Fruit fly (Drosophila melanogaster) Kc167 (cell line): Measurements from ENCODE around the gene MFS10.

Experiments used
- Myc ChIP-seq: fragments of >200 bp; optimal IDR thresholded peaks from 2 replicates; lab custom pipeline; 2017; ENCODE audit warnings: missing external identifiers
- Sin3A ChIP-seq: fragments of >200 bp; optimal IDR thresholded peaks from 2 replicates; lab custom pipeline; 2018; ENCODE audit warnings: missing external identifiers
- h ChIP-seq: fragments of >200 bp; optimal IDR thresholded peaks from 3 replicates; lab custom pipeline; 2018; ENCODE audit warnings: missing external identifiers
- insv ChIP-seq: fragments of >200 bp; optimal IDR thresholded peaks from 3 replicates; lab custom pipeline; 2018; ENCODE audit warnings: missing external identifiers
- psq ChIP-seq: fragments of >200 bp; optimal IDR thresholded peaks from 2 replicates; lab custom pipeline; 2017; ENCODE audit warnings: missing external identifiers
- ttk ChIP-seq: sonication (Bioruptor generic); optimal IDR thresholded peaks from 2 replicates; lab custom pipeline; 2017; ENCODE audit warnings: missing external identifiers

The MFS10 gene

DNA sequence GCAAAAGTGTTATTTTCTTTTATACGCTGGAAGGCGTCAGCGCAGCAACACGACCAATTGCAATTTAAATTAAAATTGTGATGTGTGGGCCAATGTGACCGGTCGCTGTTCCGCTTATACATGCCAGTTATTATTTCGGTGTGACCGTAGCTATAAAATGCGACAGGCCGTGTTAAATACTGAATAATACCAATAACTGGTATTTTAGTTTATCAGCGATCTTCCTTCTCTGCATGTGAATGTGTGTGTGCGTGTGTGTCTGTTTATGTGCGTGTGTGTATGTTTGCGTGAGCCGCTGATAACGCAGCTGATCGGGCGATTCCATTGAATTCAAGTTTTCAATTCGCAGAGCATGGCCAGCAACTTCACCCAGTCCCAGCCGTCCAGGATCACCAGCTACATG, at the start of gene MFS10, which contains the start of the genes CG32638 and CG15717:
TSS of gene MFS10 (plus strand) at position 269 of the 403 bp plus-strand sequence.
TSS of gene CG32638 (minus strand) at position 45 of the 403 bp plus-strand sequence.
TSS of gene CG15717 (plus strand) at position 203 of the 403 bp plus-strand sequence.
- TF ChIP-seq h (lab: Kevin White, UChicago) = no peak
- TF ChIP-seq Myc = no peak
- TF ChIP-seq insv (lab: Kevin White, UChicago) = no peak
- no peak for TF ChIP-seq ttk

DNA sequence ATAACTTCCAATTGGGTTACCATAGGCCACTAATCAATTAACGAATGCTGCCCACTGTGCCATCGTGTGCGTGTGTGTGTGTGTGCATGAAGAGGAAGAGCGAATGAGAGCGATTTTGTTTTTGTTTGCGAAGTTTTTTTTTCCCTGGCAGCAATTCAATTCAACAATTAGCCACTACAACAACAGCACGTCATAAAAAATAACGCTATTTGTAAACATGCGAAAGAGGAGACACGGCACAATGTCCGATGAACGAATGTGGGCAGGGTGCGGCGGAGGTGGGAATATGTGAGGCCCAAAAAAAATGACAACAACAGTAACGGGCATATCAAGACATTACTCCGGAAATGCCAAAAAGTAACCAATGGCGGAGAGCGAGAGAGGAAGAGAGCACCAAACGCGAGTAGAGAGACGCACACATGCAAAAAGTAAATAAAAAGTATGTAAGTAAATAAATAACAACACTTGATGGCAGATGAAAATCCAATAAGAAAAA, 41.4 kb upstream of the MFS10 start:
- TF ChIP-seq insv (lab: Kevin White, UChicago) (no peak), h (lab: Kevin White, UChicago) (no peak), Sin3A (lab: Kevin White, UChicago) (no peak), Myc (no peak), ttk (no peak), psq (lab: Kevin White, UChicago) (no peak)

DNA sequence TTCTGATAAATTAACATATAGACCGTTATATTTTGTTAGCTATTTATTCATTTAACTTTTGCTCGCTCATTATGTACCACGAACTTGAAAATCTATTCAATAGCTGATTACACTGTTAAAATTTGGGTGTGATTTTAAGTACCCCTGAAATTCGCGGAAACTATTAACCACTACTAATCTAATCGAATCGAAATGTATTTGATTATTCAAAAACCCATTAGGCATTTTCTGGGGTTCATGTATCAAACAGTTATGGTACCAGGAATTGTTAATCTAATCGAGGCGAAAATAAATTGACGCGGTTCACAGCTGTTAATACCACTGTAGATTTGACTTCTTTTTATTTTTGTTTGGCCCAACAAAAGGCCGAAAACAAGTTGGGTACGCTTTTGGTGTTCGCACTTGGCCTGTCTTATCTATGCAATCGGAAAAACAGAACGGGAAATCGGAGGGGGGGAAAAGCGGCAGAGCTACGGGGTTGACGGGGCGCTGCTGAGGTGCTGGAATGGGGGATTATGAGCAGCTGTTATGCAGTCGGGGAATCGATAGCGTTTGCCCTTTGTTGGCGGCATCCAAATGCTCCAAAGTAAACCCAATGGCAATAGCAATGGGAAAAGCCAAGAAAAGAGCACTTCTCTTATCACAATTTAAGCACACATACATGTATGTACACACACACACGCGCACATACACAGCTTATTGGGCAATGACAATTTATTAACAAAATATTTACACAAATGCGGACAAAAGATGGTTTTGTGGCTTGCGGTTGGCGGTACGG, 40.6 kb upstream of the MFS10 start:
- TF ChIP-seq Sin3A (lab: Kevin White, UChicago) (no peak), ttk (no peak), Myc (no peak), h (lab: Kevin White, UChicago) (no peak), psq (lab: Kevin White, UChicago) (no peak), insv (lab: Kevin White, UChicago) (no peak)

DNA sequence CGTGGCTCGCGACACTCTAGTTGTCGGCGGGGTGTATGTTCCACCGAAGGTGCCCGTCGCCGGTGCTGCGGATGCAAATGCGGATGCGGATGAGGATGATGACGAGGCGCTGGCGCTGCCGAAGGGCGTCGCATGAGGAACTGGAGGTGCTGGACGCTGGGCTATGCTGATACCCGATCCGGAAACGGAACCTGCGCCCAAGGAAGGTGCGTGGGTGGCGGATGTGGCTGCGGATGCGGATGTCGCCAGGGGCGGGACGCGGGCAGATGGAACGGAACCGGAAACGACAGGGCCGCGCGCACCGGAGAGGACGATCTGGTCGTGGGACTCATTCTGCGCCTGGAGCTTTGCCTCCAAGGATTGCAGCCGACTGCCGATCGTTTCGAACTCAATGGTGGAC, 39.4 kb upstream of the MFS10 start:
- TF ChIP-seq psq (lab: Kevin White, UChicago) = no peak
- no peak for TF ChIP-seq Sin3A (lab: Kevin White, UChicago)
- TF ChIP-seq ttk = no peak
- TF ChIP-seq h (lab: Kevin White, UChicago) = no peak
- no peak for TF ChIP-seq Myc
- TF ChIP-seq insv (lab: Kevin White, UChicago) = no peak

DNA sequence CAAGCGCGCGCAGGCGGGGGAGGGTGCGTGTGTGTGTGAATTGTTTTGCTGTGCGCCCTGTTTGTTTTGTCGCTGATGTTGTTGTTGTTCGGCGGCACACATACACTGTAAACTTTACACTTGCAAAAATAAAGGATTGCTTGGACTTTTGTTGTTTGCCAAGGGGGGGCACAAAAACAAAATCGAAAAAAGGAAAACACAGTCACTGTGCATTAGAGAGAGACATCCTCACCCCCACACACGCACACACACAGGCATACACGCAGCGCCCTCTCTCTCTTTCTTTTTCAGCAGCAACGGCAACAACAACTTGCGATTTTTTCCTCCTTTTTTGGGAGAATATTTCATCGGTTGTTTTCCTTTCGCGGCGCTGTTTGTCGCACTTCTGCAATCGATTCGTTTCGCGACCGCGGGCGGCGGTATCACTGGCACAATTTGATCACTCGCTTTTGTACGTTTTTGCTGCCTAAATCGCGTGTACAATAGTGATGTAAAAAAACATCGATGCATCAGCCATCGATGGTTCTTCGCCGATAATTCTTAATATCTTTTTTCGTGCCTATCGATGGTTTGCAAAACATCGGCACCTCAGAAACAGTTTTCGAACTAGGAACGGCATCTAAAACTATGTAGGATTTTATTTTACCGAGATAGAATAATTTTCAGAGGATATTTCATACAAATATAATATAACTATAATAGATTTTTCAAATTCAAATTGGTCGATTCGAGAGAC, 38.7 kb upstream of the MFS10 start, which contains the start of gene hep:
TSS of gene hep (minus strand) at position 515 of the 736 bp plus-strand sequence.
- no peak for TF ChIP-seq ttk
- TF ChIP-seq Sin3A (lab: Kevin White, UChicago) = no peak
- TF ChIP-seq Myc = no peak
- TF ChIP-seq psq (lab: Kevin White, UChicago) = no peak
- TF ChIP-seq h (lab: Kevin White, UChicago) = no peak
- no peak for TF ChIP-seq insv (lab: Kevin White, UChicago)

DNA sequence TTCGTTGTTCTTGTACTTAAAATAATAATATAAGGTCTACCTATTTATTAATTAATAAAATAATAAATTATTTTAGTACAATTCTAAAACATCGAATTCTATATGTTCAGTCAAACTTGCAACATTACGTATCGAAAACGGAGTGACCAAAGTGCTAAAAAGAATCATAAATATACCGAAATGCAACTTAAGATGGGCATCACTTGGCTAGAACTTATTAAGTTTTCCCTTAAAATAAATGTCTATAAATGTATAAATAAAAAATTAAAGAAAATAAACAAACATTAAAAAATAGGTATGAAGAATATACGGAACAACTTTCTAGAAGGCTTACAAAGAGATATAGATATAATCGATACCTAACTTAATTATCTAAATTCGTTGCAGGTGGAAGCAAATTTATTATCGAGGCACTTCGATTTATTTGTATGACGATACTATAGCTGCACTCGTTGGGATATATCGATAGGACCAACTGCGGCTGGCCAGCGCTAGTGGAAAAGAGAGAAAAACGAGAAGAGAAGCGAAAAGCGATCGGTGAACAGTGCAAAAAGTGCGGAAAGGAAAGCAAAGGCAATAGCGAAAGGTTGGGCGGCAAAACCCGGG, 38.1 kb upstream of the MFS10 start, which contains the start of gene lic:
TSS of gene lic (plus strand) at position 490 of the 606 bp plus-strand sequence.
- no peak for TF ChIP-seq insv (lab: Kevin White, UChicago)

DNA sequence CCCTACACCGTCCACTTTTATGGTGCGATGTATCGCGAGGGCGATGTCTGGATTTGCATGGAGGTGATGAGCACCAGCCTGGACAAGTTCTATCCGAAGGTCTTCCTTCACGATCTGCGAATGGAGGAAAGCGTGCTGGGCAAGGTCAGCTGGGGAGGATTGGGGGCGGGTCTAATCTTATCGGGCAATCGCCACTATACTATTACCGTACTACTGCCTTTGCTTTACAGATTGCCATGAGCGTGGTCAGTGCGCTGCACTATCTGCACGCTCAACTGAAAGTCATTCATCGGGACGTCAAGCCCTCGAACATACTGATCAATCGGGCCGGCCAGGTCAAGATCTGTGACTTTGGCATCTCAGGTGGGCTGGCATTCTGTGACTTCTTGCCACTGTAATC, 37.0 kb upstream of the MFS10 start:
- no peak for TF ChIP-seq Myc

DNA sequence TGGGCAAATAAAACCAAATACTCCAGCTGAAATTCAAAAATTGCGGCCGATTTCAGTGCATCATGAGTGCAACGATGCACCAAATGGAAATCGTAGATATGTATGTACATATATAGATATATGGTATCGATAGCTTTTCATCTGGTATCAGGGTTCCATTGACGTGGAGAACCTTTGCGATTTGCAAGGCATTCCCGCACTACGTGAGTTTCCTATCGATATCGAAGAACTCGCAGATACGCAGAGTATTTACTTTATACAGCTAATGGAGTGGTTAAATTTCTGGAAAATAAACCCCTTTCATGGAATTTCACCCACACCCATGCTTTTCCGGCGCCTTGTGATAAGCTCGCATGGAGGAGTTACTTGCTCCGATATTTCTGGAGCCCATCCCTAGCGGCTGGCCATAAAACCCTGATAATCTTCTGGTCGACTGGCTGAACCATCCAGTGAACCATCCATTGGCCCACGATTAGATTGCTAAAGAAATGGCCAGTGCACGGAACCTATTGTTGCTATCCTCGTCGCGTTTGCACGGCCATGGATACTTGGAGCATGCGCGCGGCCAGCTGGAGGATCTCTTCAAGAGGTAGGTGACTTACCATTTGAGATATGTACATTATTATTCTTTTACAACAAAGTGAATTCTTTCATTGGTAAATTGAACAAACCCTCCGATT, 34.6 kb upstream of the MFS10 start, which contains the start of gene CG2200:
TSS of gene CG2200 (plus strand) at position 215 of the 680 bp plus-strand sequence.
- TF ChIP-seq Myc (no peak), h (lab: Kevin White, UChicago) (no peak), Sin3A (lab: Kevin White, UChicago) (no peak), ttk (no peak), psq (lab: Kevin White, UChicago) (no peak)

DNA sequence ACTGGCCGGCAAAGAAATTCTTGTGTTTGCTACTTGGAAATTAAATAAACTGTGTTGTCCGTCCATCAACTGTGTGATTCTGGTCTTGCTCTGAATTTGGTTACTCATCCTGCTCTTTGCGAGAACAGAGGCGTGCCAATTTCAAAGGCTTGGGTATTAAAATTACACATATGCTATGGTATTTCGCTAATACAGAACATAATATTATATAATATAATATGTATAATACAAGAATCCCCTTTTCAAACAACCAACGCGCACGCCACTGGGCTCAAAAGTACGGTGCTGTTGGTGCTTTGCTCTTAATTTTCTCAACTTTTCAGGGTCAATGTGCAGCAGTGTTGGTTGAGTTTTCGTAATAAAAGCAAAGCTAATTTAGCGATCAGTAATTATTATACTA, 28.9 kb upstream of the MFS10 start:
- TF ChIP-seq h (lab: Kevin White, UChicago) (no peak), insv (lab: Kevin White, UChicago) (no peak), psq (lab: Kevin White, UChicago) (no peak), ttk (no peak), Myc (no peak), Sin3A (lab: Kevin White, UChicago) (no peak)

DNA sequence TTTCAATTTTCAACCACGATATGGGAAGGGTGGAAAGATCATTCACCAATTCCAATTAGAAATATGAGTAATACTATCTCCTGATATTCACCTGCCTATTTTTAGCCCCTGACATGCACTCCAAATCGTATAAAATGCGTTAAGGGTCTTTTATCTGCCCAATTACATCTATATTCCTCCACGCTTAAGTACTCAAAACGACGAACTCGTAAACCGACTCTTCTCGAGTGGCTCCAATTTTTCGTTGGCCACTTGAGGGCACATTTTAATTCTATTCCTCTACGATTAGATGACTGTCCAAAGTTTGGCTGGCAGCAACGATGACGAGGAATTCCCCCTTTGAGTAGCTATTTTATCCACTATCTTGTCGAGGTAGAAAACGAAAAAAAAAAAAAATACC, 27.0 kb upstream of the MFS10 start:
- no peak for TF ChIP-seq ttk
- TF ChIP-seq psq (lab: Kevin White, UChicago) = no peak
- no peak for TF ChIP-seq h (lab: Kevin White, UChicago)
- no peak for TF ChIP-seq Myc
- TF ChIP-seq insv (lab: Kevin White, UChicago) = no peak
- TF ChIP-seq Sin3A (lab: Kevin White, UChicago) = no peak

DNA sequence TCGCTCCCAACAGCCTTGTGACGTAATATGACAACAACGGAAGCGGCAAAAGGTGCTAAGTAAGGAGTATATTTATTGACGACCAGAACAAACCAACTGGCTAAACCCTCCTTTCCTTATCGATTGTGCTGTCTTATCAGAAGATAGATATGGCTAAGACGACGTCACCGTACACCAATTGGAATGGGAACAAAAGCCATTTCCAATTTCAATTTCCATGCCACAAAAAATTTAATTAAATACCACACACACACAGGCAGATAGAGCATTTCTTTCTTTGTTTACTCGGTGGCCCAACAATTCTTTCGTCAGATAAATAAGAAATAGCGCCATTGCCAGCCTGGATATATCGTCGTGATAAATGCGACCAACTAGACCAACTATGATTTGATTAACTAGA, 24.2 kb upstream of the MFS10 start:
- no peak for TF ChIP-seq Sin3A (lab: Kevin White, UChicago)
- TF ChIP-seq psq (lab: Kevin White, UChicago) = no peak
- no peak for TF ChIP-seq h (lab: Kevin White, UChicago)

DNA sequence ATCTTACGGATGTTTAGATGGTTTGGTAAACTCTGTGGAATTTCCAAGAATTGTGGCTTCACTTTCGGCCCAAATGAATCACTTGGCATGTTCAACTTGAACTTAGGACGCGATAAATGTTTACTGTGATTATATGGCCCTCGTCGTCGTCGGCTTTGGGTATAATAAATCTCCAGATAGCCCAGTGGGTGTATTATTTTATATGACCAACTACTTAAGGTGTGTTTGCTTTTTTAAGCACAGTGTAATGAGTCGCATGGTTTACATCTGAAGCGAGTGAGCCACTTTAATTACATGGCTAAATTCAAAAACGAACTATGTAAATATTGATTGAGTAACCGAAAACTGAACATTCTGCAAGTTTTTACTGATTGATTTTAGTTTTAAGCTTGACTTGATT, 23.6 kb upstream of the MFS10 start:
- TF ChIP-seq Sin3A (lab: Kevin White, UChicago) = no peak
- no peak for TF ChIP-seq h (lab: Kevin White, UChicago)
- TF ChIP-seq insv (lab: Kevin White, UChicago) = no peak
- TF ChIP-seq Myc = no peak
- no peak for TF ChIP-seq psq (lab: Kevin White, UChicago)
- TF ChIP-seq ttk = no peak
